Worm (Caenorhabditis elegans) whole organism, midembryonic: Measurements from ENCODE around the gene Y53C12A.8.

Experiments
- T22C8.4 ChIP-seq: fragments of 200-800 bp; sonication (Bioruptor generic); IDR thresholded peaks from 2 replicates; pipeline ENCODE4 v1.3.6; 2022; ENCODE audit warnings: missing genetic modification characterization, missing compliant biosample characterization
- cog-1 ChIP-seq: sonication (generic microtip); optimal IDR thresholded peaks from 2 replicates; lab custom pipeline; 2016; ENCODE audit warnings: missing genetic modification characterization, missing compliant biosample characterization
- med-1 ChIP-seq: sonication (generic microtip); optimal IDR thresholded peaks from 2 replicates; lab custom pipeline; 2017; ENCODE audit warnings: missing genetic modification characterization, mild to moderate bottlenecking, missing compliant biosample characterization, antibody characterized with exemption, missing genetic modification reagents; ENCODE audit not compliant: insufficient read depth
- ref-1 ChIP-seq: fragments of 200-800 bp; sonication (Bioruptor generic); conservative IDR thresholded peaks from 2 replicates; pipeline ENCODE4 v1.3.6; 2022; ENCODE audit warnings: missing genetic modification reagents, missing genetic modification characterization, missing compliant biosample characterization
- ztf-23 ChIP-seq: fragments of 200-800 bp; sonication (Bioruptor generic); IDR thresholded peaks from 2 replicates; pipeline ENCODE4 v1.3.6; 2022; ENCODE audit warnings: missing genetic modification reagents, missing genetic modification characterization, missing compliant biosample characterization
- ztf-29 ChIP-seq: fragments of 200-800 bp; sonication (Bioruptor generic); IDR thresholded peaks from 2 replicates; pipeline ENCODE4 v1.3.6; 2022; ENCODE audit warnings: missing genetic modification reagents, missing genetic modification characterization, missing compliant biosample characterization

ce11 chrII:9738820-9739219 lies 38.6 kb upstream of the Y53C12A.8 start:
- TF ChIP-seq cog-1 (tag; lab: Kevin White, UChicago) (no peak), ztf-29 (GFP tag; lab: Robert Waterston, UW) (no peak), ref-1 (GFP tag; lab: Robert Waterston, UW) (no peak), med-1 (GFP tag; lab: Kevin White, UChicago) (no peak), ztf-23 (GFP tag; lab: Robert Waterston, UW) (no peak), T22C8.4 (GFP tag; lab: Robert Waterston, UW) (no peak)
